Worm (Caenorhabditis elegans) whole organism, L2 larva: ENCODE results near the gene daf-41.
A peak's percentile ranks its signal among the peaks of the same experiment; 100 is the strongest.

Experiments
- C34F6.9 ChIP-seq: fragments of 150-350 bp; optimal IDR thresholded peaks from 2 replicates; lab custom pipeline; 2014; ENCODE audit warnings: missing biosample characterization, missing genetic modification characterization
- F13H6.1 ChIP-seq: sonication (generic microtip); optimal IDR thresholded peaks from 2 replicates; lab custom pipeline; 2016; ENCODE audit warnings: missing genetic modification characterization, missing compliant biosample characterization
- R02D3.7 ChIP-seq: fragments of 150-350 bp; optimal IDR thresholded peaks from 2 replicates; lab custom pipeline; 2014; ENCODE audit warnings: missing biosample characterization, missing genetic modification characterization
- Y55F3AM.14 ChIP-seq: fragments of 200-800 bp; sonication (Bioruptor generic); optimal IDR thresholded peaks from 2 replicates; lab custom pipeline; 2018; ENCODE audit warnings: mild to moderate bottlenecking, missing genetic modification characterization, missing compliant biosample characterization
- ZK546.5 ChIP-seq: sonication (generic microtip); optimal IDR thresholded peaks from 2 replicates; lab custom pipeline; 2017; ENCODE audit warnings: missing biosample characterization, missing genetic modification characterization
- alr-1 ChIP-seq: fragments of 150-350 bp; optimal IDR thresholded peaks from 2 replicates; lab custom pipeline; 2014; ENCODE audit warnings: missing biosample characterization, missing genetic modification characterization
- aly-2 ChIP-seq: fragments of 150-350 bp; optimal IDR thresholded peaks from 2 replicates; lab custom pipeline; 2014; ENCODE audit warnings: missing biosample characterization, missing genetic modification characterization
- ama-1 ChIP-seq: fragments of 150-350 bp; optimal IDR thresholded peaks from 2 replicates; lab custom pipeline; 2018; ENCODE audit warnings: inconsistent platforms
- blmp-1 ChIP-seq: sonication (generic microtip); optimal IDR thresholded peaks from 2 replicates; lab custom pipeline; 2017; ENCODE audit warnings: missing genetic modification characterization, mild to moderate bottlenecking, missing compliant biosample characterization, antibody characterized with exemption, moderate library complexity; ENCODE audit not compliant: insufficient read depth
- ceh-16 ChIP-seq: fragments of 150-350 bp; optimal IDR thresholded peaks from 2 replicates; lab custom pipeline; 2014; ENCODE audit warnings: missing biosample characterization, missing genetic modification characterization
- ceh-82 ChIP-seq: fragments of 150-350 bp; optimal IDR thresholded peaks from 2 replicates; lab custom pipeline; 2014; ENCODE audit warnings: missing biosample characterization, missing genetic modification characterization
- crh-2 ChIP-seq: sonication (generic microtip); optimal IDR thresholded peaks from 2 replicates; lab custom pipeline; 2017; ENCODE audit warnings: missing biosample characterization, missing genetic modification characterization
- dmd-4 ChIP-seq: sonication (generic microtip); optimal IDR thresholded peaks from 2 replicates; lab custom pipeline; 2017; ENCODE audit warnings: missing biosample characterization, missing genetic modification characterization
- egl-27 ChIP-seq: sonication (generic microtip); optimal IDR thresholded peaks from 3 replicates; lab custom pipeline; 2017; ENCODE audit warnings: missing biosample characterization, missing genetic modification reagents, missing genetic modification characterization
- elt-1 ChIP-seq: fragments of 150-350 bp; optimal IDR thresholded peaks from 2 replicates; lab custom pipeline; 2014; ENCODE audit warnings: missing biosample characterization, missing genetic modification characterization
- elt-3 ChIP-seq: sonication (generic microtip); optimal IDR thresholded peaks from 2 replicates; lab custom pipeline; 2017; ENCODE audit warnings: missing biosample characterization, missing genetic modification characterization
- fos-1 ChIP-seq: fragments of 150-350 bp; optimal IDR thresholded peaks from 2 replicates; lab custom pipeline; 2014; ENCODE audit warnings: missing biosample characterization, missing genetic modification characterization
- gmeb-1 ChIP-seq: fragments of 150-350 bp; optimal IDR thresholded peaks from 2 replicates; lab custom pipeline; 2014; ENCODE audit warnings: missing biosample characterization, missing genetic modification characterization
- lin-11 ChIP-seq: fragments of 150-350 bp; sonication (generic microtip); optimal IDR thresholded peaks from 2 replicates; lab custom pipeline; 2014; ENCODE audit warnings: missing biosample characterization, missing genetic modification characterization, inconsistent platforms, mixed read lengths
- lin-13 ChIP-seq: fragments of 150-350 bp; optimal IDR thresholded peaks from 2 replicates; lab custom pipeline; 2014; ENCODE audit warnings: missing biosample characterization, missing genetic modification reagents, missing genetic modification characterization
- lin-39 ChIP-seq: fragments of 150-350 bp; optimal IDR thresholded peaks from 2 replicates; lab custom pipeline; 2014; ENCODE audit warnings: missing biosample characterization, missing genetic modification reagents, missing genetic modification characterization
- lsy-2 ChIP-seq, 2 experiments: fragments of 150-350 bp in 1 of 2; sonication (generic microtip) in 1 of 2; optimal IDR thresholded peaks; 2 replicates each; lab custom pipeline; 2014 to 2017; ENCODE audit warnings: missing biosample characterization in 2 of 2, missing genetic modification characterization in 2 of 2
- mab-5 ChIP-seq: fragments of 150-350 bp; optimal IDR thresholded peaks from 2 replicates; lab custom pipeline; 2014; ENCODE audit warnings: missing biosample characterization, missing genetic modification characterization
- mbf-1 ChIP-seq: sonication (generic microtip); optimal IDR thresholded peaks from 2 replicates; lab custom pipeline; 2017; ENCODE audit warnings: missing biosample characterization, missing genetic modification characterization
- mdl-1 ChIP-seq, 2 experiments: fragments of 150-350 bp in 1 of 2; sonication (generic microtip) in 1 of 2; optimal IDR thresholded peaks; 2 replicates each; lab custom pipeline; 2017; ENCODE audit warnings: missing biosample characterization in 2 of 2, missing genetic modification characterization in 2 of 2
- nhr-10 ChIP-seq: sonication (generic microtip); optimal IDR thresholded peaks from 2 replicates; lab custom pipeline; 2017; ENCODE audit warnings: missing biosample characterization, missing genetic modification characterization
- nhr-11 ChIP-seq: fragments of 150-350 bp; optimal IDR thresholded peaks from 2 replicates; lab custom pipeline; 2014; ENCODE audit warnings: missing biosample characterization, missing genetic modification characterization
- nhr-12 ChIP-seq: fragments of 150-350 bp; optimal IDR thresholded peaks from 2 replicates; lab custom pipeline; 2014; ENCODE audit warnings: missing biosample characterization, missing genetic modification characterization
- nhr-129 ChIP-seq: fragments of 150-350 bp; optimal IDR thresholded peaks from 2 replicates; lab custom pipeline; 2014; ENCODE audit warnings: missing biosample characterization, missing genetic modification characterization
- nhr-21 ChIP-seq: fragments of 150-350 bp; optimal IDR thresholded peaks from 2 replicates; lab custom pipeline; 2014; ENCODE audit warnings: missing biosample characterization, missing genetic modification characterization
- nhr-23 ChIP-seq: fragments of 150-350 bp; optimal IDR thresholded peaks from 2 replicates; lab custom pipeline; 2014; ENCODE audit warnings: missing biosample characterization, missing genetic modification reagents, missing genetic modification characterization
- nhr-237 ChIP-seq: fragments of 150-350 bp; optimal IDR thresholded peaks from 2 replicates; lab custom pipeline; 2014; ENCODE audit warnings: missing biosample characterization, missing genetic modification characterization
- nhr-25 ChIP-seq: fragments of 150-350 bp; sonication (generic microtip); optimal IDR thresholded peaks from 3 replicates; lab custom pipeline; 2014; ENCODE audit warnings: missing biosample characterization, missing genetic modification characterization
- nhr-6 ChIP-seq: fragments of 150-350 bp; optimal IDR thresholded peaks from 2 replicates; lab custom pipeline; 2014; ENCODE audit warnings: missing biosample characterization, missing genetic modification characterization
- nhr-77 ChIP-seq: fragments of 150-350 bp; optimal IDR thresholded peaks from 2 replicates; lab custom pipeline; 2014; ENCODE audit warnings: missing biosample characterization, missing genetic modification characterization
- peb-1 ChIP-seq: fragments of 150-350 bp; optimal IDR thresholded peaks from 2 replicates; lab custom pipeline; 2014; ENCODE audit warnings: missing biosample characterization, missing genetic modification characterization
- sem-4 ChIP-seq: fragments of 150-350 bp; optimal IDR thresholded peaks from 2 replicates; lab custom pipeline; 2014; ENCODE audit warnings: missing biosample characterization, missing genetic modification reagents, missing genetic modification characterization
- skn-1 ChIP-seq: sonication (generic microtip); optimal IDR thresholded peaks from 2 replicates; lab custom pipeline; 2017; ENCODE audit warnings: missing biosample characterization, missing genetic modification characterization
- sma-3 ChIP-seq: sonication (generic microtip); optimal IDR thresholded peaks from 2 replicates; lab custom pipeline; 2016; ENCODE audit warnings: missing genetic modification reagents, missing genetic modification characterization, missing compliant biosample characterization
- sma-9 ChIP-seq, 2 experiments: fragments of 150-350 bp in 1 of 2; sonication (generic microtip) in 1 of 2; optimal IDR thresholded peaks; 2 replicates each; lab custom pipeline; 2014 to 2016; ENCODE audit warnings: missing genetic modification characterization in 2 of 2, mild to moderate bottlenecking in 1 of 2, missing biosample characterization in 1 of 2, missing compliant biosample characterization in 1 of 2, missing genetic modification reagents in 1 of 2, moderate library complexity in 1 of 2
- snpc-4 ChIP-seq: fragments of 150-350 bp; optimal IDR thresholded peaks from 2 replicates; lab custom pipeline; 2014; ENCODE audit warnings: missing biosample characterization, missing genetic modification characterization
- unc-39 ChIP-seq: fragments of 150-350 bp; optimal IDR thresholded peaks from 2 replicates; lab custom pipeline; 2014; ENCODE audit warnings: missing biosample characterization, missing genetic modification characterization
- unc-55 ChIP-seq: fragments of 150-350 bp; sonication (generic microtip); optimal IDR thresholded peaks from 3 replicates; lab custom pipeline; 2014; ENCODE audit warnings: missing biosample characterization, missing genetic modification reagents, missing genetic modification characterization
- unc-62 ChIP-seq: fragments of 150-350 bp; optimal IDR thresholded peaks from 2 replicates; lab custom pipeline; 2014; ENCODE audit warnings: missing biosample characterization, missing genetic modification reagents, missing genetic modification characterization
- zag-1 ChIP-seq: fragments of 150-350 bp; optimal IDR thresholded peaks from 2 replicates; lab custom pipeline; 2014; ENCODE audit warnings: missing biosample characterization, missing genetic modification characterization
- ztf-1 ChIP-seq: fragments of 200-800 bp; sonication (Bioruptor generic); conservative IDR thresholded peaks from 2 replicates; pipeline ENCODE4 v1.3.6; 2022; ENCODE audit warnings: missing genetic modification characterization, missing compliant biosample characterization
- ztf-11 ChIP-seq: sonication (generic microtip); optimal IDR thresholded peaks from 2 replicates; lab custom pipeline; 2017; ENCODE audit warnings: missing biosample characterization, missing genetic modification characterization
- ztf-4 ChIP-seq: fragments of 150-350 bp; optimal IDR thresholded peaks from 2 replicates; lab custom pipeline; 2014; ENCODE audit warnings: missing biosample characterization, missing genetic modification characterization

The daf-41 gene

ce11 chrIII:5229511-5230250, 44.9 kb downstream of the daf-41 start:
- TF ChIP-seq nhr-23 (tag; lab: Kevin White, UChicago), result peak; percentile 35
- no peak for TF ChIP-seq skn-1
- no peak for TF ChIP-seq zag-1 (tag; lab: Kevin White, UChicago)

ce11 chrIII:5228839-5229238, 45.7 kb downstream of the daf-41 start:
- TF ChIP-seq peb-1 (tag; lab: Kevin White, UChicago) (no peak), fos-1 (tag; lab: Kevin White, UChicago) (no peak), C34F6.9 (no peak)
- TF ChIP-seq, all 48 proteins: peak for 0

ce11 chrIII:5227831-5228467, 46.6 kb downstream of the daf-41 start, which contains the start of the genes C34E10.12, C34E10.10 and atp-2:
Gene C34E10.12, minus strand, starts transcription at chrIII:5227881.
Gene C34E10.10, minus strand, starts transcription at chrIII:5227884.
Gene atp-2, plus strand, starts transcription at chrIII:5228417.
- no peak for TF ChIP-seq peb-1 (tag; lab: Kevin White, UChicago)
- TF ChIP-seq ceh-82, result peak; percentile 35
- TF ChIP-seq mdl-1 (tag; optimal IDR thresholded peaks at IDR 0.05; lab: Kevin White, UChicago), result peak in 1 of 2 experiments; percentile 56
- TF ChIP-seq ztf-4 (tag; lab: Kevin White, UChicago), result peak; percentile 74
- no peak for TF ChIP-seq R02D3.7
- TF ChIP-seq aly-2 (tag; lab: Kevin White, UChicago), result no peak
- no peak for TF ChIP-seq nhr-11 (tag; lab: Kevin White, UChicago)
- no peak for TF ChIP-seq alr-1 (tag; lab: Kevin White, UChicago)
- TF ChIP-seq unc-39 (tag; lab: Kevin White, UChicago), result no peak
- no peak for TF ChIP-seq mbf-1 (tag; lab: Kevin White, UChicago)
- TF ChIP-seq zag-1 (tag; lab: Kevin White, UChicago), result peak; percentile 68
- no peak for TF ChIP-seq unc-62
- TF ChIP-seq egl-27 (tag; lab: Kevin White, UChicago), result no peak
- peak; percentile 68 for TF ChIP-seq sem-4
- peak; percentile 60 for TF ChIP-seq nhr-6 (tag; lab: Kevin White, UChicago)
- peak; percentile 84 for TF ChIP-seq fos-1 (tag; lab: Kevin White, UChicago)
- TF ChIP-seq elt-1 (tag; lab: Kevin White, UChicago), result no peak
- peak; percentile 89 for TF ChIP-seq sma-3 (GFP tag; lab: Kevin White, UChicago)
- peak; percentile 91 for TF ChIP-seq C34F6.9
- TF ChIP-seq lin-39 (tag; lab: Kevin White, UChicago), result no peak
- TF ChIP-seq nhr-12 (tag; lab: Kevin White, UChicago), result no peak
- no peak for TF ChIP-seq elt-3 (tag; lab: Kevin White, UChicago)
- peak; percentile 50 for TF ChIP-seq mab-5 (tag; lab: Kevin White, UChicago)
- no peak for TF ChIP-seq nhr-10 (tag; lab: Kevin White, UChicago)
- peak; percentile 93 for TF ChIP-seq crh-2
- peak; percentile 86 for TF ChIP-seq gmeb-1
- TF ChIP-seq unc-55 (GFP tag; lab: Kevin White, UChicago), result peak; percentile 98
- TF ChIP-seq nhr-21, result peak; percentile 62
- peak; percentile 49 for TF ChIP-seq skn-1
- TF ChIP-seq nhr-25 (tag; lab: Kevin White, UChicago), result peak; percentile 91
- TF ChIP-seq ceh-16 (tag; lab: Kevin White, UChicago), result peak; percentile 50
- no peak for TF ChIP-seq nhr-237 (tag; lab: Kevin White, UChicago)
- peak; percentile 74 for TF ChIP-seq ama-1 (lab: Kevin White, UChicago)
- TF ChIP-seq lsy-2 (tag; optimal IDR thresholded peaks at IDR 0.05; lab: Kevin White, UChicago), result peak; percentile 65 to 93
- TF ChIP-seq snpc-4 (tag; lab: Kevin White, UChicago), result peak; percentile 60
- no peak for TF ChIP-seq nhr-23 (tag; lab: Kevin White, UChicago)
- TF ChIP-seq ztf-11 (tag; lab: Kevin White, UChicago), result no peak
- peak; percentile 36 for TF ChIP-seq blmp-1 (tag; lab: Kevin White, UChicago)
- peak; percentile 86 for TF ChIP-seq nhr-129 (tag; lab: Kevin White, UChicago)
- peak; percentile 59 for TF ChIP-seq sma-9 (GFP tag; optimal IDR thresholded peaks at IDR 0.05; lab: Kevin White, UChicago)
- no peak for TF ChIP-seq sma-9 (tag; optimal IDR thresholded peaks at IDR 0.05; lab: Kevin White, UChicago)
- peak; percentile 92 for TF ChIP-seq lin-13 (GFP tag; lab: Kevin White, UChicago)
- no peak for TF ChIP-seq Y55F3AM.14
- no peak for TF ChIP-seq ztf-1 (GFP tag; lab: Robert Waterston, UW)
- TF ChIP-seq nhr-77, result no peak
- no peak for TF ChIP-seq dmd-4 (tag; lab: Kevin White, UChicago)
- TF ChIP-seq lin-11 (tag; lab: Kevin White, UChicago), result peak; percentile 96
- TF ChIP-seq F13H6.1, result peak; percentile 74
- peak; percentile 3 for TF ChIP-seq ZK546.5 (tag; lab: Kevin White, UChicago)
